Fruit fly (Drosophila melanogaster) whole organism, adult: ENCODE measurements around the gene CG14322.
A peak's percentile ranks its signal among the peaks of the same experiment; 100 is the strongest.

ENCODE experiments used
- CG11617 ChIP-seq: fragments of 200-800 bp; sonication (Bioruptor generic); optimal IDR thresholded peaks from 2 replicates; lab custom pipeline; 2017; ENCODE audit warnings: mild to moderate bottlenecking, missing biosample characterization, missing genetic modification reagents, missing genetic modification characterization
- CG1620 ChIP-seq: fragments of 200-800 bp; sonication (Bioruptor generic); optimal IDR thresholded peaks from 2 replicates; lab custom pipeline; 2016; ENCODE audit warnings: missing biosample characterization, missing genetic modification characterization
- CG5204 ChIP-seq: fragments of 200-800 bp; sonication (Bioruptor generic); optimal IDR thresholded peaks from 2 replicates; lab custom pipeline; 2016; ENCODE audit warnings: missing biosample characterization, missing genetic modification characterization
- Clk ChIP-seq: fragments of 200-800 bp; sonication (Bioruptor generic); optimal IDR thresholded peaks from 2 replicates; lab custom pipeline; 2017; ENCODE audit warnings: missing biosample characterization, missing genetic modification characterization
- bab1 ChIP-seq: fragments of 200-800 bp; sonication (Bioruptor generic); optimal IDR thresholded peaks from 3 replicates; lab custom pipeline; 2019; ENCODE audit warnings: missing biosample characterization, mild to moderate bottlenecking, missing genetic modification characterization, moderate library complexity
- pad ChIP-seq: fragments of 200-800 bp; sonication (Bioruptor generic); optimal IDR thresholded peaks from 3 replicates; lab custom pipeline; 2017; ENCODE audit warnings: missing biosample characterization, missing genetic modification characterization, mild to moderate bottlenecking, moderate library complexity, missing genetic modification reagents
- toe ChIP-seq: fragments of 200-800 bp; sonication (Bioruptor generic); optimal IDR thresholded peaks from 2 replicates; lab custom pipeline; 2016; ENCODE audit warnings: missing biosample characterization, missing genetic modification characterization

DNA sequence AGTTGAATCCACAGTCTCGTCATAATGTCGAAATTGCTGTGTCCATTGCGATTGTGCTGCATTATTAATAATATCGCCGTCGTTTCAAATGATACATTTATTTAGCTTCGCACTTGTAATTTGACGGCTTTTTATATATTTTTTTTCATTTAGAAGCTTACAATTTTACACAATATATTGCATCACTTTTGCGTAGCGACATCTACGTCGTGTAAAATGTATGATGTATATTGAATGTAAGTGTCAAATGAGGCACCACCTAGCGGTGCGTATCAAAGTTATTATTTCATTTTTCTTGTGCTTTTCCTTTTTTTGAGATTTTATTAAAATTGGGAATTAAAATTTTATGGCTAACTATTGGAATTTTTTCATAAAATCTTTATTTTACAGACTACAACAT lies 30.9 kb upstream of the CG14322 start:
- TF ChIP-seq toe (GFP tag; lab: Kevin White, UChicago) (no peak), pad (GFP tag; lab: Kevin White, UChicago) (no peak), Clk (GFP tag; lab: Kevin White, UChicago) (no peak), CG5204 (no peak), bab1 (GFP tag; lab: Kevin White, UChicago) (peak; percentile 38), CG1620 (GFP tag; lab: Kevin White, UChicago) (no peak), CG11617 (GFP tag; lab: Kevin White, UChicago) (no peak)
